Worm (Caenorhabditis elegans) whole organism, L2 larva: ENCODE data around the gene cysl-3.

Source experiments
- ama-1 ChIP-seq: fragments of 150-350 bp; optimal IDR thresholded peaks from 2 replicates; lab custom pipeline; 2018; ENCODE audit warnings: inconsistent platforms
- egl-27 ChIP-seq: sonication (generic microtip); optimal IDR thresholded peaks from 3 replicates; lab custom pipeline; 2017; ENCODE audit warnings: missing biosample characterization, missing genetic modification reagents, missing genetic modification characterization
- elt-3 ChIP-seq: sonication (generic microtip); optimal IDR thresholded peaks from 2 replicates; lab custom pipeline; 2017; ENCODE audit warnings: missing biosample characterization, missing genetic modification characterization
- lin-11 ChIP-seq: fragments of 150-350 bp; sonication (generic microtip); optimal IDR thresholded peaks from 2 replicates; lab custom pipeline; 2014; ENCODE audit warnings: missing biosample characterization, missing genetic modification characterization, inconsistent platforms, mixed read lengths
- lsy-2 ChIP-seq, 2 experiments: fragments of 150-350 bp in 1 of 2; sonication (generic microtip) in 1 of 2; optimal IDR thresholded peaks; 2 replicates each; lab custom pipeline; 2014 to 2017; ENCODE audit warnings: missing biosample characterization in 2 of 2, missing genetic modification characterization in 2 of 2
- mdl-1 ChIP-seq, 2 experiments: fragments of 150-350 bp in 1 of 2; sonication (generic microtip) in 1 of 2; optimal IDR thresholded peaks; 2 replicates each; lab custom pipeline; 2017; ENCODE audit warnings: missing biosample characterization in 2 of 2, missing genetic modification characterization in 2 of 2
- nhr-21 ChIP-seq: fragments of 150-350 bp; optimal IDR thresholded peaks from 2 replicates; lab custom pipeline; 2014; ENCODE audit warnings: missing biosample characterization, missing genetic modification characterization
- zag-1 ChIP-seq: fragments of 150-350 bp; optimal IDR thresholded peaks from 2 replicates; lab custom pipeline; 2014; ENCODE audit warnings: missing biosample characterization, missing genetic modification characterization

DNA sequence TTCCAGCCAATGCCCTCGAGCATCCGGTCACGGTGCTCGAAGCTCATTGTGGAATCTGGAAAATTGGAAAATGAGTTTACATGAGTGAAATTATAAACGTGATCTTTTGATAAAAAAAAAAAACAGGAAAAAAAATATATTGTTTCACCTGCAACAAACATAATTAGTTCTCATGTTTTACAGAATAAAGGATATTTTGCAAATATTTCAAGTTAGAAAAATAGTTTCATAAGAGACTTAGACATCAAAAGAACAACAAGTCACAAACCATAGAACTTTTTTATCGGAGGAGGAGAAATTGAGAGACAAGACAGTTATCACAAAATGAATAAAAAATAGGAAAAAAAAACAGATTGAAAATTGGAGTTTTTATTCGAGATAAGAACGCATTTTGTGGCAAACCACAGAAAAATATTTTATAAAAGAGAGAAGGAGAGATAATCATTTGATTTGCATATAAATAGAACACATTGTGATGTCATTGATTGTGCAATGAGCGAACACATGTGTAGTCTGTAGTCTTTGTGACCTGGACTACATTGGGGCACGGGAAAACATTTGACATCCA lies 8.3 kb upstream of the cysl-3 start, which contains the start of gene R08F11.1:
- TF ChIP-seq lsy-2 (tag; optimal IDR thresholded peaks at IDR 0.05; lab: Kevin White, UChicago) = no peak
- TF ChIP-seq mdl-1 (tag; optimal IDR thresholded peaks at IDR 0.05; lab: Kevin White, UChicago) = no peak
- no peak for TF ChIP-seq elt-3 (tag; lab: Kevin White, UChicago)
- TF ChIP-seq nhr-21 (tag; lab: Kevin White, UChicago) = no peak
- no peak for TF ChIP-seq ama-1
- no peak for TF ChIP-seq egl-27
- TF ChIP-seq lin-11 = no peak
- no peak for TF ChIP-seq zag-1
